Fruit fly (Drosophila melanogaster) whole organism, embryonic: ENCODE measurements around the gene Lst8.

Source experiments
- CG10267 ChIP-seq: fragments of 200-800 bp; sonication (Bioruptor generic); optimal IDR thresholded peaks from 2 replicates; lab custom pipeline; 2018; ENCODE audit warnings: missing biosample characterization, mild to moderate bottlenecking, missing genetic modification characterization, moderate library complexity
- CG13287 ChIP-seq: fragments of 200-800 bp; sonication (Bioruptor generic); IDR thresholded peaks from 2 replicates; pipeline ENCODE4 v1.3.6; 2022; ENCODE audit warnings: missing biosample characterization, missing genetic modification characterization; ENCODE audit not compliant: partially characterized antibody
- CG15479 ChIP-seq: fragments of 200-800 bp; sonication (Bioruptor generic); optimal IDR thresholded peaks from 3 replicates; lab custom pipeline; 2019; ENCODE audit warnings: missing biosample characterization, mild to moderate bottlenecking, missing genetic modification characterization, moderate library complexity
- CG15696 ChIP-seq: fragments of 200-800 bp; sonication (Bioruptor generic); optimal IDR thresholded peaks from 2 replicates; lab custom pipeline; 2019; ENCODE audit warnings: missing biosample characterization, mild to moderate bottlenecking, missing genetic modification characterization, moderate library complexity
- CG17186 ChIP-seq: fragments of 200-800 bp; sonication (Bioruptor generic); optimal IDR thresholded peaks from 3 replicates; lab custom pipeline; 2017; ENCODE audit warnings: missing biosample characterization, missing genetic modification reagents, missing genetic modification characterization
- CG2116 ChIP-seq: fragments of 200-800 bp; sonication (Bioruptor generic); optimal IDR thresholded peaks from 3 replicates; lab custom pipeline; 2018; ENCODE audit warnings: missing biosample characterization, mild to moderate bottlenecking, missing genetic modification characterization
- CG33213 ChIP-seq: fragments of 200-800 bp; sonication (Bioruptor generic); optimal IDR thresholded peaks from 3 replicates; lab custom pipeline; 2016; ENCODE audit warnings: missing biosample characterization, missing genetic modification characterization
- CG3847 ChIP-seq: fragments of 200-800 bp; sonication (Bioruptor generic); IDR thresholded peaks from 2 replicates; pipeline ENCODE4 v1.3.6; 2022; ENCODE audit warnings: missing biosample characterization, missing genetic modification characterization
- CG8290 ChIP-seq, 3 experiments: fragments of 200-800 bp; sonication (Bioruptor generic); optimal IDR thresholded peaks; 2 replicates each; lab custom pipeline; 2016 to 2019; ENCODE audit warnings: missing biosample characterization in 3 of 3, missing genetic modification characterization in 3 of 3, mild to moderate bottlenecking in 2 of 3, moderate library complexity in 1 of 3
- CoRest ChIP-seq: fragments of 200-800 bp; sonication (Bioruptor generic); optimal IDR thresholded peaks from 3 replicates; lab custom pipeline; 2018; ENCODE audit warnings: missing biosample characterization, mild to moderate bottlenecking, missing genetic modification characterization, moderate library complexity
- Doc3 ChIP-seq: fragments of 200-800 bp; sonication (Bioruptor generic); IDR thresholded peaks from 3 replicates; pipeline ENCODE4 v1.3.6; 2022; ENCODE audit warnings: missing biosample characterization, missing genetic modification characterization; ENCODE audit not compliant: partially characterized antibody
- Dp ChIP-seq: fragments of 200-800 bp; sonication (Bioruptor generic); optimal IDR thresholded peaks from 2 replicates; lab custom pipeline; 2018; ENCODE audit warnings: missing biosample characterization, mild to moderate bottlenecking, missing genetic modification characterization, moderate library complexity
- Dref ChIP-seq: fragments of 200-800 bp; sonication (Bioruptor generic); IDR thresholded peaks from 2 replicates; pipeline ENCODE4 v1.3.6; 2022; ENCODE audit warnings: missing biosample characterization, missing genetic modification characterization
- E2f1 ChIP-seq: fragments of 200-800 bp; sonication (Bioruptor generic); IDR thresholded peaks from 2 replicates; pipeline ENCODE4 v1.3.6; 2022; ENCODE audit warnings: missing biosample characterization, missing genetic modification characterization
- Ets97D ChIP-seq: fragments of 200-800 bp; sonication (Bioruptor generic); optimal IDR thresholded peaks from 3 replicates; lab custom pipeline; 2016; ENCODE audit warnings: missing biosample characterization, missing genetic modification characterization
- HmgD ChIP-seq: fragments of 200-800 bp; sonication (Bioruptor generic); optimal IDR thresholded peaks from 3 replicates; lab custom pipeline; 2016; ENCODE audit warnings: missing biosample characterization, missing genetic modification characterization
- MBD-R2 ChIP-seq: fragments of 200-800 bp; sonication (Bioruptor generic); IDR thresholded peaks from 2 replicates; pipeline ENCODE4 v1.3.6; 2022; ENCODE audit warnings: missing biosample characterization, missing genetic modification characterization
- Nf-YC ChIP-seq: fragments of 200-800 bp; optimal IDR thresholded peaks from 3 replicates; lab custom pipeline; 2019; ENCODE audit warnings: missing biosample characterization, mild to moderate bottlenecking, missing genetic modification characterization, moderate library complexity
- Opbp ChIP-seq: fragments of 200-800 bp; sonication (Bioruptor generic); IDR thresholded peaks from 3 replicates; pipeline ENCODE4 v1.3.6; 2022; ENCODE audit warnings: missing biosample characterization, missing genetic modification characterization; ENCODE audit not compliant: partially characterized antibody
- Scr ChIP-seq: fragments of 200-800 bp; sonication (Bioruptor generic); IDR thresholded peaks from 2 replicates; pipeline ENCODE4 v1.3.6; 2022; ENCODE audit warnings: missing biosample characterization, missing genetic modification characterization; ENCODE audit not compliant: partially characterized antibody
- amos ChIP-seq: fragments of 200-800 bp; sonication (Bioruptor generic); IDR thresholded peaks from 2 replicates; pipeline ENCODE4 v1.3.6; 2022; ENCODE audit warnings: missing biosample characterization, missing genetic modification characterization; ENCODE audit not compliant: partially characterized antibody
- ase ChIP-seq: fragments of 200-800 bp; sonication (Bioruptor generic); IDR thresholded peaks from 3 replicates; pipeline ENCODE4 v1.3.6; 2022; ENCODE audit warnings: missing biosample characterization, missing genetic modification characterization
- btn ChIP-seq: fragments of 200-800 bp; sonication (Bioruptor generic); optimal IDR thresholded peaks from 2 replicates; lab custom pipeline; 2016; ENCODE audit warnings: missing biosample characterization, missing genetic modification characterization
- ci ChIP-seq: fragments of 200-800 bp; sonication (Bioruptor generic); IDR thresholded peaks from 3 replicates; pipeline ENCODE4 v1.3.6; 2022; ENCODE audit warnings: missing biosample characterization, missing genetic modification characterization
- crol ChIP-seq: fragments of 200-800 bp; sonication (Bioruptor generic); IDR thresholded peaks from 2 replicates; pipeline ENCODE4 v1.3.6; 2022; ENCODE audit warnings: missing biosample characterization, missing genetic modification characterization
- crp ChIP-seq, 2 experiments: fragments of 200-800 bp; sonication (Bioruptor generic); optimal IDR thresholded peaks; 2 replicates in 1 of 2; 3 replicates in 1 of 2; lab custom pipeline; 2017; ENCODE audit warnings: missing biosample characterization in 2 of 2, missing genetic modification characterization in 2 of 2, mild to moderate bottlenecking in 1 of 2, moderate library complexity in 1 of 2
- dpn ChIP-seq, 2 experiments: fragments of 200-800 bp; sonication (Bioruptor generic); optimal IDR thresholded peaks; 3 replicates each; lab custom pipeline; 2016; ENCODE audit warnings: missing biosample characterization in 2 of 2, missing genetic modification characterization in 2 of 2
- ems ChIP-seq: fragments of 200-800 bp; sonication (Bioruptor generic); optimal IDR thresholded peaks from 3 replicates; lab custom pipeline; 2016; ENCODE audit warnings: missing biosample characterization, missing genetic modification characterization
- en ChIP-seq: fragments of 200-800 bp; sonication (Bioruptor generic); optimal IDR thresholded peaks from 2 replicates; lab custom pipeline; 2016; ENCODE audit warnings: missing biosample characterization, missing genetic modification characterization
- fru ChIP-seq: fragments of >200 bp; optimal IDR thresholded peaks from 2 replicates; lab custom pipeline; 2017
- ftz-f1 ChIP-seq: fragments of 200-800 bp; sonication (Bioruptor generic); optimal IDR thresholded peaks from 2 replicates; lab custom pipeline; 2016; ENCODE audit warnings: missing biosample characterization, missing genetic modification characterization
- gcm2 ChIP-seq: fragments of 200-800 bp; sonication (Bioruptor generic); optimal IDR thresholded peaks from 2 replicates; lab custom pipeline; 2016; ENCODE audit warnings: missing biosample characterization, missing genetic modification characterization
- inv ChIP-seq: fragments of 200-800 bp; sonication (Bioruptor generic); IDR thresholded peaks from 2 replicates; pipeline ENCODE4 v1.3.6; 2022; ENCODE audit warnings: missing biosample characterization, missing genetic modification characterization; ENCODE audit not compliant: partially characterized antibody
- jumu ChIP-seq: fragments of 200-800 bp; sonication (Bioruptor generic); optimal IDR thresholded peaks from 3 replicates; lab custom pipeline; 2016; ENCODE audit warnings: missing biosample characterization, missing genetic modification characterization
- nau ChIP-seq: fragments of 200-800 bp; sonication (Bioruptor generic); optimal IDR thresholded peaks from 3 replicates; lab custom pipeline; 2017; ENCODE audit warnings: missing biosample characterization, mild to moderate bottlenecking, missing genetic modification characterization, missing genetic modification reagents
- nom ChIP-seq: fragments of 200-800 bp; sonication (Bioruptor generic); optimal IDR thresholded peaks from 2 replicates; lab custom pipeline; 2017; ENCODE audit warnings: missing biosample characterization, missing genetic modification characterization, mild to moderate bottlenecking, moderate library complexity, missing genetic modification reagents
- onecut ChIP-seq: fragments of 200-800 bp; sonication (Bioruptor generic); IDR thresholded peaks from 2 replicates; pipeline ENCODE4 v1.3.6; 2022; ENCODE audit warnings: missing biosample characterization, missing genetic modification characterization
- sens ChIP-seq: fragments of 200-800 bp; sonication (Bioruptor generic); peaks from one replicate; lab custom pipeline; 2016; ENCODE audit warnings: missing biosample characterization, missing genetic modification characterization
- stwl ChIP-seq: fragments of 200-800 bp; sonication (Bioruptor generic); optimal IDR thresholded peaks from 3 replicates; lab custom pipeline; 2018; ENCODE audit warnings: missing biosample characterization, mild to moderate bottlenecking, missing genetic modification characterization, moderate library complexity

Gene Lst8

dm6 chrX:9608727-9609419 is 3.1 kb upstream of the Lst8 start, which contains the start of the genes LysRS and Hecw (continued):
- no peak for TF ChIP-seq gcm2 (GFP tag; lab: Kevin White, UChicago)
- no peak for TF ChIP-seq btn (GFP tag; lab: Kevin White, UChicago)
- TF ChIP-seq Dp (GFP tag; lab: Kevin White, UChicago), result peak; percentile 63
- TF ChIP-seq nom (GFP tag; lab: Kevin White, UChicago), result peak; percentile 49
- peak; percentile 52 for TF ChIP-seq Dref (GFP tag; lab: Robert Waterston, UW)
- TF ChIP-seq MBD-R2 (GFP tag; lab: Robert Waterston, UW), result peak; percentile 87
- peak; percentile 8 for TF ChIP-seq HmgD (GFP tag; lab: Kevin White, UChicago)
- peak; percentile 28; the same call in 1 of the 2 replicates for TF ChIP-seq onecut (GFP tag; lab: Robert Waterston, UW)
- TF ChIP-seq CG17186 (GFP tag; lab: Kevin White, UChicago), result peak; percentile 52
- TF ChIP-seq fru, result no peak
- peak; percentile 49 for TF ChIP-seq CG3847 (GFP tag; lab: Robert Waterston, UW)
- TF ChIP-seq inv (GFP tag; lab: Robert Waterston, UW), result no peak; the same call in 1 of the 2 replicates
- no peak for TF ChIP-seq nau (GFP tag; lab: Kevin White, UChicago)
- peak; percentile 41; the same call in 1 of the 2 replicates for TF ChIP-seq Scr
- TF ChIP-seq CG15696, result no peak
- peak; percentile 34 for TF ChIP-seq CoRest (tag; lab: Kevin White, UChicago)
- no peak for TF ChIP-seq CG15479
- peak; percentile 65 for TF ChIP-seq Ets97D
- TF ChIP-seq CG2116 (GFP tag; lab: Kevin White, UChicago), result peak; percentile 37
- no peak for TF ChIP-seq Nf-YC
- TF ChIP-seq E2f1 (GFP tag; lab: Robert Waterston, UW), result no peak
- peak; percentile 27 for TF ChIP-seq CG8290 (GFP tag; optimal IDR thresholded peaks at IDR 0.05; lab: Kevin White, UChicago)
- no peak for TF ChIP-seq CG8290 (tag; optimal IDR thresholded peaks at IDR 0.05; lab: Kevin White, UChicago)
- TF ChIP-seq CG10267 (tag; lab: Kevin White, UChicago), result peak; percentile 36
- 0 out of 3 replicates have a peak, but pooled peaks have one; percentile 34 for TF ChIP-seq Opbp
- TF ChIP-seq en, result no peak
- peak; percentile 49; the same call in 1 of the 2 replicates for TF ChIP-seq amos (GFP tag; lab: Robert Waterston, UW)
- no peak for TF ChIP-seq dpn (GFP tag; optimal IDR thresholded peaks at IDR 0.05; lab: Kevin White, UChicago)
- TF ChIP-seq Doc3 (GFP tag; lab: Robert Waterston, UW), result 0 out of 3 replicates have a peak, but pooled peaks have one; percentile 16
- TF ChIP-seq ems (GFP tag; lab: Kevin White, UChicago), result no peak
- TF ChIP-seq crp (GFP tag; optimal IDR thresholded peaks at IDR 0.05; lab: Kevin White, UChicago), result peak in 1 of 2 experiments; percentile 42
- peak; percentile 88 for TF ChIP-seq crol (GFP tag; lab: Robert Waterston, UW)
- no peak for TF ChIP-seq ase (GFP tag; lab: Robert Waterston, UW)
- peak; percentile 48 for TF ChIP-seq stwl
- TF ChIP-seq ftz-f1, result peak; percentile 39
- TF ChIP-seq CG13287, result peak; percentile 31; the same call in 1 of the 2 replicates
- peak; percentile 18 for TF ChIP-seq CG33213 (GFP tag; lab: Kevin White, UChicago)
- peak; percentile 34 for TF ChIP-seq sens
- no peak for TF ChIP-seq jumu (GFP tag; lab: Kevin White, UChicago)
- TF ChIP-seq ci (GFP tag; lab: Robert Waterston, UW), result peak; percentile 25; the same call in 1 of the 3 replicates
- TF ChIP-seq, all 482 proteins: peak for 72
